Worm (Caenorhabditis elegans) whole organism, L1 larva: ENCODE data around the gene Y110A2AR.1.

Source experiments
- C16A3.4 ChIP-seq: fragments of 150-350 bp; optimal IDR thresholded peaks from 2 replicates; lab custom pipeline; 2014; ENCODE audit warnings: missing biosample characterization, missing genetic modification characterization
- C34B4.2 ChIP-seq: sonication (generic microtip); optimal IDR thresholded peaks from 2 replicates; lab custom pipeline; 2017; ENCODE audit warnings: mild to moderate bottlenecking, missing genetic modification characterization, missing compliant biosample characterization
- F16B12.6 ChIP-seq: fragments of 150-350 bp; optimal IDR thresholded peaks from 2 replicates; lab custom pipeline; 2014; ENCODE audit warnings: missing biosample characterization, missing genetic modification characterization
- alr-1 ChIP-seq: fragments of 200-800 bp; sonication (Bioruptor generic); optimal IDR thresholded peaks from 2 replicates; lab custom pipeline; 2018; ENCODE audit warnings: borderline replicate concordance, mild to moderate bottlenecking, missing genetic modification characterization, missing compliant biosample characterization
- blmp-1 ChIP-seq: fragments of 150-350 bp; optimal IDR thresholded peaks from 2 replicates; lab custom pipeline; 2014; ENCODE audit warnings: missing biosample characterization, missing genetic modification characterization
- ceh-63 ChIP-seq: fragments of 200-800 bp; sonication (Bioruptor generic); optimal IDR thresholded peaks from 2 replicates; lab custom pipeline; 2018; ENCODE audit warnings: mild to moderate bottlenecking, missing genetic modification characterization, missing compliant biosample characterization
- ceh-82 ChIP-seq, 3 experiments: fragments of 150-350 bp in 1 of 3; sonication (generic microtip) in 2 of 3; optimal IDR thresholded peaks; 2 replicates each; lab custom pipeline; 2014 to 2017; ENCODE audit warnings: missing biosample characterization in 3 of 3, missing genetic modification characterization in 3 of 3
- dpl-1 ChIP-seq, 3 experiments: fragments of 150-350 bp in 2 of 3; sonication (generic microtip) in 1 of 3; optimal IDR thresholded peaks; 2 replicates each; lab custom pipeline; 2014 to 2017; ENCODE audit warnings: missing biosample characterization in 3 of 3, missing genetic modification characterization in 3 of 3, missing genetic modification reagents in 3 of 3
- dsc-1 ChIP-seq: sonication (generic microtip); optimal IDR thresholded peaks from 2 replicates; lab custom pipeline; 2016; ENCODE audit warnings: mild to moderate bottlenecking, missing genetic modification characterization, missing compliant biosample characterization
- efl-1 ChIP-seq, 4 experiments: fragments of 150-350 bp; optimal IDR thresholded peaks in 3 of 4; peaks in 1 of 4; 1 replicate in 1 of 4; 2 replicates in 3 of 4; lab custom pipeline; 2014; ENCODE audit warnings: missing biosample characterization in 2 of 4, missing genetic modification characterization in 2 of 4, missing genetic modification reagents in 2 of 4
- efl-3 ChIP-seq: fragments of 200-800 bp; sonication (Bioruptor generic); optimal IDR thresholded peaks from 2 replicates; lab custom pipeline; 2018; ENCODE audit warnings: mild to moderate bottlenecking, missing genetic modification characterization, missing compliant biosample characterization
- egl-13 ChIP-seq: sonication (generic microtip); optimal IDR thresholded peaks from 2 replicates; lab custom pipeline; 2016; ENCODE audit warnings: missing genotype, missing genetic modification reagents, missing genetic modification characterization, missing compliant biosample characterization
- egl-27 ChIP-seq, 2 experiments: fragments of 150-350 bp in 1 of 2; sonication (generic microtip); optimal IDR thresholded peaks; 3 replicates each; lab custom pipeline; 2017 to 2018; ENCODE audit warnings: missing biosample characterization in 2 of 2, missing genetic modification characterization in 2 of 2, missing genetic modification reagents in 2 of 2
- elt-3 ChIP-seq, 6 experiments: fragments of 150-350 bp in 1 of 6; sonication (generic microtip); optimal IDR thresholded peaks; 2 replicates each; lab custom pipeline; 2017 to 2018; ENCODE audit warnings: missing biosample characterization in 6 of 6, missing genetic modification characterization in 6 of 6, inconsistent platforms in 1 of 6
- fkh-10 ChIP-seq: sonication (generic microtip); optimal IDR thresholded peaks from 2 replicates; lab custom pipeline; 2017; ENCODE audit warnings: missing biosample characterization, missing genetic modification reagents, missing genetic modification characterization
- fkh-4 ChIP-seq: sonication (generic microtip); optimal IDR thresholded peaks from 2 replicates; lab custom pipeline; 2016; ENCODE audit warnings: missing compliant biosample characterization, missing genetic modification characterization, borderline replicate concordance
- grh-1 ChIP-seq: fragments of 200-800 bp; sonication (Bioruptor generic); IDR thresholded peaks from 2 replicates; pipeline ENCODE4 v1.3.6; 2022; ENCODE audit warnings: missing genetic modification reagents, missing genetic modification characterization, missing compliant biosample characterization
- hlh-17 ChIP-seq: fragments of 200-800 bp; sonication (Bioruptor generic); optimal IDR thresholded peaks from 2 replicates; lab custom pipeline; 2018; ENCODE audit warnings: missing genetic modification characterization, mild to moderate bottlenecking, missing compliant biosample characterization, moderate library complexity, borderline replicate concordance
- hpl-2 ChIP-seq: fragments of 150-350 bp; optimal IDR thresholded peaks from 2 replicates; lab custom pipeline; 2014; ENCODE audit warnings: missing biosample characterization, missing genetic modification reagents, missing genetic modification characterization
- jun-1 ChIP-seq: fragments of 150-350 bp; optimal IDR thresholded peaks from 2 replicates; lab custom pipeline; 2014; ENCODE audit warnings: missing biosample characterization, missing genetic modification reagents, missing genetic modification characterization
- lin-13 ChIP-seq: fragments of 150-350 bp; optimal IDR thresholded peaks from 2 replicates; lab custom pipeline; 2014; ENCODE audit warnings: missing biosample characterization, missing genetic modification reagents, missing genetic modification characterization
- lin-15B ChIP-seq: fragments of 150-350 bp; sonication (generic microtip); optimal IDR thresholded peaks from 3 replicates; lab custom pipeline; 2014; ENCODE audit warnings: missing biosample characterization, missing genetic modification characterization
- lin-35 ChIP-seq, 2 experiments: fragments of 150-350 bp; optimal IDR thresholded peaks; 2 replicates each; lab custom pipeline; 2014; ENCODE audit warnings: missing biosample characterization in 2 of 2, missing genetic modification characterization in 2 of 2, missing genetic modification reagents in 2 of 2
- lin-39 ChIP-seq: fragments of 150-350 bp; optimal IDR thresholded peaks from 2 replicates; lab custom pipeline; 2014; ENCODE audit warnings: missing biosample characterization, missing genetic modification reagents, missing genetic modification characterization
- lsy-2 ChIP-seq, 2 experiments: fragments of 150-350 bp; optimal IDR thresholded peaks; 2 replicates each; lab custom pipeline; 2014; ENCODE audit warnings: missing biosample characterization in 2 of 2, missing genetic modification characterization in 2 of 2
- mab-9 ChIP-seq: fragments of 200-800 bp; sonication (Bioruptor generic); IDR thresholded peaks from 2 replicates; pipeline ENCODE4 v1.3.6; 2022; ENCODE audit warnings: missing genetic modification reagents, missing genetic modification characterization, missing compliant biosample characterization
- mdl-1 ChIP-seq, 2 experiments: fragments of 150-350 bp; optimal IDR thresholded peaks; 2 replicates each; lab custom pipeline; 2014 to 2017; ENCODE audit warnings: missing biosample characterization in 2 of 2, missing genetic modification characterization in 2 of 2, inconsistent platforms in 1 of 2
- nhr-11 ChIP-seq: fragments of 150-350 bp; optimal IDR thresholded peaks from 2 replicates; lab custom pipeline; 2014; ENCODE audit warnings: missing biosample characterization, missing genetic modification characterization
- nhr-12 ChIP-seq: sonication (generic microtip); optimal IDR thresholded peaks from 2 replicates; lab custom pipeline; 2017; ENCODE audit warnings: missing biosample characterization, missing genetic modification characterization
- nhr-20 ChIP-seq: sonication (generic microtip); optimal IDR thresholded peaks from 2 replicates; lab custom pipeline; 2016; ENCODE audit warnings: mild to moderate bottlenecking, missing genetic modification characterization, missing compliant biosample characterization
- nhr-237 ChIP-seq: fragments of 150-350 bp; optimal IDR thresholded peaks from 2 replicates; lab custom pipeline; 2014; ENCODE audit warnings: missing biosample characterization, missing genetic modification characterization
- nhr-47 ChIP-seq: sonication (generic microtip); optimal IDR thresholded peaks from 2 replicates; lab custom pipeline; 2016; ENCODE audit warnings: mild to moderate bottlenecking, missing genetic modification characterization, moderate library complexity, missing compliant biosample characterization
- nhr-71 ChIP-seq: sonication (generic microtip); optimal IDR thresholded peaks from 2 replicates; lab custom pipeline; 2016; ENCODE audit warnings: mild to moderate bottlenecking, missing genetic modification characterization, moderate library complexity, missing compliant biosample characterization
- nhr-76 ChIP-seq: sonication (generic microtip); optimal IDR thresholded peaks from 2 replicates; lab custom pipeline; 2017; ENCODE audit warnings: missing biosample characterization, missing genetic modification characterization
- nhr-77 ChIP-seq: fragments of 150-350 bp; optimal IDR thresholded peaks from 2 replicates; lab custom pipeline; 2014; ENCODE audit warnings: missing biosample characterization, missing genetic modification characterization
- nhr-84 ChIP-seq: sonication (generic microtip); optimal IDR thresholded peaks from 2 replicates; lab custom pipeline; 2017; ENCODE audit warnings: missing biosample characterization, missing genetic modification characterization
- pag-3 ChIP-seq: sonication (generic microtip); optimal IDR thresholded peaks from 2 replicates; lab custom pipeline; 2017; ENCODE audit warnings: missing genetic modification characterization, mild to moderate bottlenecking, missing compliant biosample characterization, antibody characterized with exemption, borderline replicate concordance; ENCODE audit not compliant: insufficient read depth
- rnt-1 ChIP-seq: sonication (generic microtip); optimal IDR thresholded peaks from 2 replicates; lab custom pipeline; 2016; ENCODE audit warnings: mild to moderate bottlenecking, missing genetic modification characterization, moderate library complexity, missing compliant biosample characterization
- skn-1 ChIP-seq: fragments of 150-350 bp; optimal IDR thresholded peaks from 2 replicates; lab custom pipeline; 2014; ENCODE audit warnings: missing biosample characterization, missing genetic modification characterization
- sup-37 ChIP-seq: fragments of 200-800 bp; sonication (Bioruptor generic); optimal IDR thresholded peaks from 2 replicates; lab custom pipeline; 2018; ENCODE audit warnings: mild to moderate bottlenecking, missing genetic modification characterization, missing compliant biosample characterization
- swsn-7 ChIP-seq: sonication (generic microtip); optimal IDR thresholded peaks from 2 replicates; lab custom pipeline; 2016; ENCODE audit warnings: missing genetic modification characterization, missing compliant biosample characterization
- unc-86 ChIP-seq: sonication (generic microtip); optimal IDR thresholded peaks from 2 replicates; lab custom pipeline; 2016; ENCODE audit warnings: missing genetic modification characterization, missing compliant biosample characterization
- unc-98 ChIP-seq: fragments of 200-800 bp; sonication (Bioruptor generic); IDR thresholded peaks from 2 replicates; pipeline ENCODE4 v1.3.6; 2022; ENCODE audit warnings: missing genetic modification characterization, missing compliant biosample characterization
- vab-15 ChIP-seq: sonication (generic microtip); optimal IDR thresholded peaks from 2 replicates; lab custom pipeline; 2017; ENCODE audit warnings: missing genotype, mild to moderate bottlenecking, missing genetic modification characterization, missing compliant biosample characterization
- xbp-1 ChIP-seq: sonication (generic microtip); optimal IDR thresholded peaks from 2 replicates; lab custom pipeline; 2016; ENCODE audit warnings: missing genetic modification characterization, missing compliant biosample characterization
- zag-1 ChIP-seq: fragments of 150-350 bp; optimal IDR thresholded peaks from 2 replicates; lab custom pipeline; 2014; ENCODE audit warnings: missing biosample characterization, missing genetic modification characterization
- ztf-11 ChIP-seq, 2 experiments: sonication (generic microtip); optimal IDR thresholded peaks; 2 replicates each; lab custom pipeline; 2016 to 2017; ENCODE audit warnings: missing genetic modification characterization in 2 of 2, missing biosample characterization in 1 of 2, missing compliant biosample characterization in 1 of 2
- ztf-4 ChIP-seq: fragments of 150-350 bp; optimal IDR thresholded peaks from 2 replicates; lab custom pipeline; 2014; ENCODE audit warnings: missing biosample characterization, missing genetic modification characterization

Gene Y110A2AR.1

ce11 chrII:2920234-2920633 is 724 bp downstream of the Y110A2AR.1 start:
- TF ChIP-seq skn-1 (tag; lab: Kevin White, UChicago), result no peak
- TF ChIP-seq grh-1 (GFP tag; lab: Robert Waterston, UW), result no peak
- TF ChIP-seq blmp-1 (tag; lab: Kevin White, UChicago), result no peak
- no peak for TF ChIP-seq egl-13 (tag; lab: Kevin White, UChicago)
- TF ChIP-seq lsy-2 (tag; optimal IDR thresholded peaks at IDR 0.05; lab: Kevin White, UChicago), result no peak
- TF ChIP-seq nhr-76 (tag; lab: Kevin White, UChicago), result no peak

ce11 chrII:2920817-2921458 is 1.4 kb downstream of the Y110A2AR.1 start:
- TF ChIP-seq efl-3 (GFP tag; lab: Kevin White, UChicago) (no peak), hpl-2 (GFP tag; lab: Kevin White, UChicago) (no peak), lsy-2 (tag; optimal IDR thresholded peaks at IDR 0.05; lab: Kevin White, UChicago) (peak; percentile 45 to 62), nhr-11 (tag; lab: Kevin White, UChicago) (peak; percentile 24), ztf-11 (tag; optimal IDR thresholded peaks at IDR 0.05; lab: Kevin White, UChicago) (no peak), lin-35 (GFP tag; optimal IDR thresholded peaks at IDR 0.05; lab: Kevin White, UChicago) (peak; percentile 60 to 68), nhr-77 (tag; lab: Kevin White, UChicago) (no peak), nhr-20 (tag; lab: Kevin White, UChicago) (no peak), ceh-82 (tag; optimal IDR thresholded peaks at IDR 0.05; lab: Kevin White, UChicago) (peak in 2 of 3 experiments; percentile 35 to 55), unc-98 (GFP tag; lab: Robert Waterston, UW) (0 out of 2 replicates have a peak, but pooled peaks have one; percentile 34), pag-3 (tag; lab: Kevin White, UChicago) (no peak), ztf-4 (tag; lab: Kevin White, UChicago) (no peak), ceh-63 (GFP tag; lab: Kevin White, UChicago) (no peak), nhr-76 (tag; lab: Kevin White, UChicago) (no peak), lin-13 (peak; percentile 4), alr-1 (tag; lab: Kevin White, UChicago) (no peak), rnt-1 (no peak), jun-1 (peak; percentile 49), mdl-1 (tag; optimal IDR thresholded peaks at IDR 0.05; lab: Kevin White, UChicago) (peak; percentile 39 to 86), nhr-84 (tag; lab: Kevin White, UChicago) (no peak), fkh-4 (tag; lab: Kevin White, UChicago) (no peak), lin-39 (tag; lab: Kevin White, UChicago) (no peak), C16A3.4 (tag; lab: Kevin White, UChicago) (no peak), xbp-1 (tag; lab: Kevin White, UChicago) (peak; percentile 51), nhr-71 (peak; percentile 79), egl-13 (tag; lab: Kevin White, UChicago) (no peak), swsn-7 (tag; lab: Kevin White, UChicago) (peak; percentile 67), nhr-47 (peak; percentile 66), dpl-1 (GFP tag; optimal IDR thresholded peaks at IDR 0.05; lab: Kevin White, UChicago) (peak; percentile 22 to 52 (median 44)), dsc-1 (no peak), sup-37 (GFP tag; lab: Kevin White, UChicago) (no peak), elt-3 (tag; optimal IDR thresholded peaks at IDR 0.05; lab: Kevin White, UChicago) (no peak), unc-86 (peak; percentile 34), F16B12.6 (tag; lab: Kevin White, UChicago) (no peak), efl-1 (optimal IDR thresholded peaks at IDR 0.05; lab: Kevin White, UChicago) (peak; percentile 74 to 86), efl-1 (GFP tag; optimal IDR thresholded peaks at IDR 0.05 in 1 of 2; lab: Kevin White, UChicago) (peak; percentile 62 to 92), nhr-12 (tag; lab: Kevin White, UChicago) (no peak), hlh-17 (GFP tag; lab: Kevin White, UChicago) (no peak), C34B4.2 (no peak), vab-15 (tag; lab: Kevin White, UChicago) (no peak), egl-27 (tag; optimal IDR thresholded peaks at IDR 0.05; lab: Kevin White, UChicago) (no peak), mab-9 (no peak), nhr-237 (no peak), zag-1 (tag; lab: Kevin White, UChicago) (no peak), fkh-10 (GFP tag; lab: Kevin White, UChicago) (no peak), lin-15B (tag; lab: Kevin White, UChicago) (no peak), grh-1 (GFP tag; lab: Robert Waterston, UW) (no peak)
